Worm (Caenorhabditis elegans) whole organism, L1 larva: ENCODE data around the gene T27A8.2.

Source experiments
- F16B12.6 ChIP-seq: fragments of 150-350 bp; optimal IDR thresholded peaks from 2 replicates; lab custom pipeline; 2014; ENCODE audit warnings: missing biosample characterization, missing genetic modification characterization
- aly-2 ChIP-seq: fragments of 150-350 bp; optimal IDR thresholded peaks from 2 replicates; lab custom pipeline; 2014; ENCODE audit warnings: missing biosample characterization, missing genetic modification characterization
- elt-2 ChIP-seq: sonication (generic microtip); optimal IDR thresholded peaks from 2 replicates; lab custom pipeline; 2016; ENCODE audit warnings: missing genetic modification characterization, mild to moderate bottlenecking, inconsistent platforms, missing compliant biosample characterization, missing genetic modification reagents
- hpl-2 ChIP-seq: fragments of 150-350 bp; optimal IDR thresholded peaks from 2 replicates; lab custom pipeline; 2014; ENCODE audit warnings: missing biosample characterization, missing genetic modification reagents, missing genetic modification characterization

DNA sequence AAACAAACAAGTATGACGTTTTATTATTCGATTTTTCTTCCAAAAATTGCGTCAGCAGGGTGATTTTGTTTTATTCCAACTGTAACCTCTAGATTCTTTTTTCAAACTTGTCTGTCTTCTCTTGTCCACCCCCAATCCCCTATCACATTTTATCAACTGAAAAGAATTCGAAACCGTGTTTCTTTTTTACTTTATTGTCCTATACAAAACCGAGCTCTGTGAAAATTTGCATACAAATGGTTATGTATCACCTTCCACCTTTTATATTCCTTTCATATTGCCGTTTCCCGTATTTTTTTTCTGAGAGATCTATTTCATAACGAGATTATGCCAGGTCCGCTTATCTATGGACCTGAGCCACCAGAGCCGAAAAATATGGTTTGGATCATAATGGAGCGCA lies 3.5 kb downstream of the T27A8.2 start, which contains the start of gene T27A8.7:
- TF ChIP-seq aly-2 (no peak), elt-2 (no peak), hpl-2 (GFP tag; lab: Kevin White, UChicago) (no peak), F16B12.6 (tag; lab: Kevin White, UChicago) (no peak)
